Fruit fly (Drosophila melanogaster): ENCODE measurements around the gene pasi1.
A peak's percentile ranks its signal among the peaks of the same experiment; 100 is the strongest.

DNA sequence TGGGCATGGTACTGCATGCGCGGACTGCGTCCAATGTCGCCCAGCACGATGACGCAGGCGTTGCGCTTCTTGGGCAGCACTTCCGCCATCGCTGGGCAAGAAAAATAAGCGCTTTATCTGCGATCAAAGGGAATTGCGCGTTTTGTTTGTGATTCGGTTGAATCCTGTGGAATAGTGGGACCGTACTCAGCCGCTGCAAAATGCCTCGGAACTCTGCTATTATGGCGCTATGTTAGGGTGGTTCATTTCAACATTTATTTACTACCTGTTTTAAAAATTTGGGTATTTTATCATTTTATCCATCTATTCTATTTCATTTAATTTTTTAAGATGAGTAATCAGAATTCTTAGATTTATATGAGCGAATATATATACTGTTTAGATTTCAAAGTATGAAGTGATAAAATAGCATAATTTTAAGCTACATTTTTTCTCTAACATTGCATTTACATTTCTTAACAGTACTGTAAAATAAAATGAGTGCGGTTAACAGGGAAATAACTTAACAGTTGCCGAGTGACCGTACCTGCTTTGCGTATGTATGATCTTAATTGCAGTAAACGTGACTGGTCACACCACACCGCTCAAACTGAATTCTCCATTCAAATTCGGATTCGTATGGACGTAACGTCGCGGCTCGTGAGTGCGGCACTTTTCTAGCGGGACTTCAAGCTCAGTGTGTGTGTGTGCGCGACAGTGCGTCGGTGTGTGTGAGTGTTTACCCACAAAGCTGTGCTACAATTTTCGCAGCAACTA is 16.3 kb downstream of the pasi1 start, which contains the start of the genes Alg1 and tinc:
- TF ChIP-seq Trl (optimal IDR thresholded peaks at IDR 0.05): no peak
- peak; percentile 45 for TF ChIP-seq Trl (GFP tag; optimal IDR thresholded peaks at IDR 0.05)
- TF ChIP-seq CG15269 (tag; optimal IDR thresholded peaks at IDR 0.05): peak; percentile 83
- no peak for TF ChIP-seq sna (GFP tag; IDR thresholded peaks at IDR 0.05; ENCODE audit: partially characterized antibody)
- peak; percentile 67 for TF ChIP-seq Meics (GFP tag; optimal IDR thresholded peaks at IDR 0.05)

Measured in whole organism, embryonic.